Fruit fly (Drosophila melanogaster): ENCODE results near the gene Hsc70-4.

Hsc70-4 gene

dm6 chr3R:15229329-15229876 lies 13.1 kb upstream of the Hsc70-4 start, which contains the start of the genes Art3 and mRpS10 (continued):
- TF ChIP-seq corto (GFP tag; optimal IDR thresholded peaks at IDR 0.05) (no peak), Taf1 (GFP tag; IDR thresholded peaks at IDR 0.05) (peak; percentile 100), gt (GFP tag; IDR thresholded peaks at IDR 0.05) (peak; percentile 100), CG6689 (GFP tag; IDR thresholded peaks at IDR 0.05) (peak; percentile 100), run (tag; optimal IDR thresholded peaks at IDR 0.05) (peak; percentile 100), CG31365 (tag; optimal IDR thresholded peaks at IDR 0.05) (peak; percentile 95), pum (GFP tag; optimal IDR thresholded peaks at IDR 0.05) (peak; percentile 100), mirr (GFP tag; optimal IDR thresholded peaks at IDR 0.05) (peak; percentile 100), Abd-B (GFP tag; optimal IDR thresholded peaks at IDR 0.05) (peak; percentile 100), CG8281 (tag; optimal IDR thresholded peaks at IDR 0.05) (peak; percentile 97), schlank (tag; optimal IDR thresholded peaks at IDR 0.05) (peak; percentile 100), chinmo (GFP tag; IDR thresholded peaks at IDR 0.05; ENCODE audit: partially characterized antibody) (no peak), CG2889 (GFP tag; IDR thresholded peaks at IDR 0.05) (peak; percentile 100), hkb (optimal IDR thresholded peaks at IDR 0.05) (peak; percentile 45), hkb (GFP tag; IDR thresholded peaks at IDR 0.05) (peak; percentile 100), oc (tag; optimal IDR thresholded peaks at IDR 0.05) (peak; percentile 100), CG6254 (GFP tag; optimal IDR thresholded peaks at IDR 0.05) (peak; percentile 98), caup (GFP tag; optimal IDR thresholded peaks at IDR 0.05; ENCODE audit: severe bottlenecking) (peak; percentile 100), cato (GFP tag; optimal IDR thresholded peaks at IDR 0.05; ENCODE audit: borderline replicate concordance) (peak; percentile 100), Poxn (GFP tag; IDR thresholded peaks at IDR 0.05) (peak; percentile 100), unc-4 (GFP tag; IDR thresholded peaks at IDR 0.05; ENCODE audit: partially characterized antibody) (0 out of 2 replicates have a peak, but pooled peaks have one; percentile 30), Gsc (GFP tag; IDR thresholded peaks at IDR 0.05) (peak; percentile 99), CG4854 (GFP tag; optimal IDR thresholded peaks at IDR 0.05) (peak; percentile 100), aop (GFP tag; IDR thresholded peaks at IDR 0.05) (peak; percentile 98), CG8478 (optimal IDR thresholded peaks at IDR 0.05) (no peak), CG15479 (GFP tag; optimal IDR thresholded peaks at IDR 0.05) (peak; percentile 96), CG31441 (GFP tag; IDR thresholded peaks at IDR 0.05) (peak; percentile 100), cad (GFP tag; optimal IDR thresholded peaks at IDR 0.05) (no peak), lbe (GFP tag; optimal IDR thresholded peaks at IDR 0.05) (peak; percentile 99), Elba2 (GFP tag; optimal IDR thresholded peaks at IDR 0.05) (peak; percentile 100), CG14441 (GFP tag; IDR thresholded peaks at IDR 0.05) (peak; percentile 100), CG4707 (GFP tag; optimal IDR thresholded peaks at IDR 0.05) (peak; percentile 98), zfh1 (GFP tag; IDR thresholded peaks at IDR 0.05) (peak; percentile 100), Bgb (GFP tag; IDR thresholded peaks at IDR 0.05; ENCODE audit: partially characterized antibody) (no peak), D19A (tag; optimal IDR thresholded peaks at IDR 0.05) (peak; percentile 99), Camta (GFP tag; optimal IDR thresholded peaks at IDR 0.05) (peak; percentile 100), CG8388 (GFP tag; optimal IDR thresholded peaks at IDR 0.05) (peak; percentile 100), phol (tag; optimal IDR thresholded peaks at IDR 0.05) (peak; percentile 100), Usf (GFP tag; optimal IDR thresholded peaks at IDR 0.05) (peak; percentile 100), wek (GFP tag; optimal IDR thresholded peaks at IDR 0.05) (peak; percentile 98), Bdp1 (GFP tag; optimal IDR thresholded peaks at IDR 0.05) (peak; percentile 96), CG18262 (tag; optimal IDR thresholded peaks at IDR 0.05) (peak; percentile 100), vnd (GFP tag; IDR thresholded peaks at IDR 0.05; ENCODE audit: partially characterized antibody) (no peak), CG3838 (GFP tag; optimal IDR thresholded peaks at IDR 0.05) (peak; percentile 99), Kr (GFP tag; optimal IDR thresholded peaks at IDR 0.05) (peak; percentile 97), tup (GFP tag; optimal IDR thresholded peaks at IDR 0.05) (peak; percentile 98), gem (tag; optimal IDR thresholded peaks at IDR 0.05) (peak; percentile 100), CG9932 (GFP tag; IDR thresholded peaks at IDR 0.05) (peak; percentile 100), p53 (GFP tag; optimal IDR thresholded peaks at IDR 0.05) (peak; percentile 99), CG7839 (tag; optimal IDR thresholded peaks at IDR 0.05) (peak; percentile 100)
